Fruit fly (Drosophila melanogaster) whole organism, wandering third instar larva: ENCODE measurements around the gene Ac76E.

ENCODE experiments used
- Dfd ChIP-seq: fragments of >200 bp; optimal IDR thresholded peaks from 2 replicates; lab custom pipeline; 2017; ENCODE audit warnings: missing biosample characterization, missing genetic modification characterization
- Hr78 ChIP-seq: fragments of >200 bp; optimal IDR thresholded peaks from 2 replicates; lab custom pipeline; 2017; ENCODE audit warnings: missing biosample characterization, missing genetic modification characterization
- Vsx2 ChIP-seq: fragments of 200-300, 225-300 bp; sonication (Bioruptor generic); optimal IDR thresholded peaks from 2 replicates; lab custom pipeline; 2018; ENCODE audit warnings: missing biosample characterization, missing genetic modification characterization; ENCODE audit not compliant: partially characterized antibody
- ey ChIP-seq: fragments of 200-800 bp; sonication (Bioruptor generic); optimal IDR thresholded peaks from 2 replicates; lab custom pipeline; 2016; ENCODE audit warnings: missing biosample characterization, missing genetic modification characterization
- psq ChIP-seq: fragments of 200-800 bp; sonication (Bioruptor generic); optimal IDR thresholded peaks from 3 replicates; lab custom pipeline; 2017; ENCODE audit warnings: missing biosample characterization, mild to moderate bottlenecking, missing genetic modification characterization, moderate library complexity
- rgr ChIP-seq: fragments of 200-800 bp; sonication (Bioruptor generic); optimal IDR thresholded peaks from 3 replicates; lab custom pipeline; 2016; ENCODE audit warnings: missing biosample characterization, mild to moderate bottlenecking, missing genetic modification characterization
- tai ChIP-seq: sonication (Bioruptor generic); optimal IDR thresholded peaks from 2 replicates; lab custom pipeline; 2016; ENCODE audit warnings: missing biosample characterization, missing genetic modification characterization

DNA sequence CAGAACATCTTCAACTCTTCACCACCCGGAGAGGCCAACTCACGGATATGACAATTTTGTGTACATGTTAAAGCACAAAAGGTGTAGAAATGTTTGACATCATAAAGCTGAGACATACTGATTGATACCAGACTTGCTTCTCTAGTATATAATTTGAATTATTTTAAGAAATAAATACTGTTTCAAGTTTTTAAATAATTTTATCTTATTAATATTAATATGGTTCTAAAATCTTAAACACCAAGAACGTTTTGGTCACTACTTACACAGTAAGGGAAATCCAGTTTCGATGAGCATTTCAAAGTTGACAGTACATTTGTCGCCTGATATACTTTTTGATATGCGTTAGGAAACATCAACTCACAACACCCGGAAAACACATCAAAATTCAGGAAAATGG is 46.7 kb downstream of the Ac76E start, which contains the start of the genes hale and schuy:
- TF ChIP-seq Hr78 (GFP tag; lab: Kevin White, UChicago) (no peak), rgr (no peak), psq (no peak), tai (GFP tag; lab: Kevin White, UChicago) (no peak), Dfd (GFP tag; lab: Kevin White, UChicago) (no peak), Vsx2 (no peak), ey (no peak)
